Worm (Caenorhabditis elegans): ENCODE measurements around the gene irg-4.

irg-4 gene

DNA sequence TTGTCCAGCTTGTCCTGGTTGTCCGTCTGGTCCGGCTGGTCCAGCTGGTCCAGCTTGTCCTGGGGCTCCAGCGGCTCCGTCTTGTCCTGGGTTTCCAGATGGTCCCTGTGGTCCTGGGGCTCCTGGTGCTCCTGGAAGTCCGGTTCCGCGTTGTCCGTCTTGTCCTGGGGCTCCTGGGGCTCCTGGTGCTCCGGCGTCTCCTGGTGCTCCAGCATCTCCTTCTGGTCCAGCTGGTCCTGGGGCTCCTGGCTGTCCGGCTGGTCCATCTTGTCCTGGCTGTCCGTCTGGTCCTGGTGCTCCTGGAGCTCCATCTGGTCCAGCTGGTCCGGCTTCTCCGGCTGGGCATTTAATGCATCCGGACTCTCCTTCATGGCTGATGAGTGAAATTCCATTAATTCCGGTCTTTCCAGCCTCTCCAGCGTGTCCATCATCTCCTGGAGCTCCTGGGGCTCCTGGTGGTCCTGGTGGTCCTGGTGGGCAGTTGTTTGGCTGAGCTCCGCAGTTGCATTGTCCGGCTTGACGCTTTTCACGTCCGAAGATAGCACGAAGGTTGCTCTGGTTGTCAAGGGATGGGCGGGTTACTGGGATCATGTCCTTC lies 7.8 kb upstream of the irg-4 start:
- TF ChIP-seq ceh-8 (GFP tag; optimal IDR thresholded peaks at IDR 0.05) (peak; percentile 48), elt-3 (tag; optimal IDR thresholded peaks at IDR 0.05) (no peak)

DNA sequence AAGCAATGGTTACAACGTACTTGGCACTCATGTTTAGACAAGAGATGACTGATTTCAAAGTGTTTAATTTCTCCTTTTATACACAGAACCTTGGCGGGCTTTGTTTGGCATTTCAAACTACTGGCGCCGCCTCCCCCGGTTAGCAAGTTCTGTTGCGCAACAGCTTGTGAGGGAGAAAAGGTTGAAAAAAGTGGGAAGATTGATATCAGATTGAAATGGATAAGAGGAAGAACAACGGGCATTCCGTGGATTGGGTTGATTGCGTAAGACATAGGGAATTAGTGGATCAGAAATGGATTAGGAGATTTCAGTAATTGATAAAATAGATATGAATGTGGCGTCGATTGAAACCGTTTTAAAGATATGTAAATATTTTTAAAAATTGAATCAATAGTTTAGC lies 7.2 kb upstream of the irg-4 start, which contains the start of gene col-130:
TSS of gene col-130 (minus strand) at position 50 of the 400 bp plus-strand sequence.
- TF ChIP-seq snpc-4 (tag; optimal IDR thresholded peaks at IDR 0.05) (no peak), vab-15 (tag; optimal IDR thresholded peaks at IDR 0.05) (no peak), rnt-1 (tag; optimal IDR thresholded peaks at IDR 0.05) (no peak), swsn-7 (tag; optimal IDR thresholded peaks at IDR 0.05) (no peak), efl-1 (optimal IDR thresholded peaks at IDR 0.05) (no peak), efl-1 (GFP tag; optimal IDR thresholded peaks at IDR 0.05 in 1 of 2) (no peak), isw-1 (GFP tag; IDR thresholded peaks at IDR 0.05) (no peak)

DNA sequence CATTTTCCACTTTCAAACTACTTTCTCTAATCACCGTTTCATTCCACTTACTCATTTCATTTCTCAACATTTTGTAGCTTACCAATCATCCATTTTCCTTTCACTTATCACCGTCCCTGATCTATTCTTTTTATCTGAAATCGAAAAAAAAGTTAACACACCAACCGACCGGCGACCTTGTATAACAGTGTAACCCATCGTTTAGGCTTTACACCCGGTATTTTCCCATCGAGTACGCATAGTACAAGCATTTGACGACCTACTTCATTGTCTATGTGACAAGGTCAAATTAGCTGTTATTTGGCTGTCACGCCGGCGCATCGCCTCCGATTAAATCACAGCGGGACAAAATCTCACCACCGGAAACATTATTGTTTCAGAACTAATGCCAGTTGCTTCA lies 6.1 kb upstream of the irg-4 start:
- TF ChIP-seq blmp-1 (tag; optimal IDR thresholded peaks at IDR 0.05): peak; percentile 13
- no peak for TF ChIP-seq tlp-1 (tag; optimal IDR thresholded peaks at IDR 0.05)

DNA sequence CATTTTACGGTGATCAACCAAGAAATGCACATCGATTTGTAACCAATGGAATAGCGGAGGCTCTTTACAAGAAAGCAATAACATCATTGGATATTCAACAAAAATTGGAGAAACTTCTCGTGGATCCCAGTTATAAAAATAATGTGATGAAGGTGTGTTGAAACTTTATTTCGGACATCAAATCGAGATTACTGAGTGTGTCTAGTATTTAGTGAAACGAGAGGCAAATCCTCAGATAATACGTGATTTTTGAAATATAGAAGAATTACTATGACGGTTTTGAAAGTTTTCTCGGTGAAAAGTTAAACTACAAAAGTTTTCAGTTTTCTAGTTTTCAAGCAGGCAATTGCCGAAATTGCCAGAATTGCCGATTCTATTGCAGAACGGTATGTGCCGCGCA lies 3.9 kb upstream of the irg-4 start:
- TF ChIP-seq efl-1 (optimal IDR thresholded peaks at IDR 0.05): no peak
- TF ChIP-seq efl-1 (GFP tag; optimal IDR thresholded peaks at IDR 0.05 in 1 of 2): peak in 1 of 2 experiments; percentile 3
- TF ChIP-seq nhr-77 (tag; optimal IDR thresholded peaks at IDR 0.05): no peak

DNA sequence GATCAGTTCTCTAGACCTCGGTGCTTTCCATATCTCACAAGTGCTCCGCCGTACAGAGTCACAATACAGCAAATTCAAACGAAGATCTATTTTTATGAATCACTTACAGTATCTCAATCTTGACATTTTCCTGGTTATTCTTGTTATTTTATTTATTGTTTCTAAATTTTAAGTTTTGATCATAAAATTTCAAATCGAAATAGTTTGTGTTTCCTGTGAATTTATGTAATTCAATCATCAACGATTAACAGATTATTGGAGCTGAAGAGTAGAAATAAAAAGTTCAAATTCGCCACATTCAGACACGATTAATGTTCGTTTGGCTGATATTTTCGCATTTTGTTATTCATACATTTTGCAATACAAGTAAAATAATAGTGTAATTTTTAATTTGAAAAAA lies 3.3 kb upstream of the irg-4 start, which contains the start of gene clec-184:
TSS of gene clec-184 (plus strand) at position 301 of the 400 bp plus-strand sequence.
- no peak for TF ChIP-seq C16A3.4 (tag; optimal IDR thresholded peaks at IDR 0.05)
- TF ChIP-seq lir-3 (tag; optimal IDR thresholded peaks at IDR 0.05; ENCODE audit: poor library complexity): no peak
- no peak for TF ChIP-seq pax-3 (tag; optimal IDR thresholded peaks at IDR 0.05)
- TF ChIP-seq ets-5 (GFP tag; IDR thresholded peaks at IDR 0.05): no peak
- no peak for TF ChIP-seq fos-1 (tag; optimal IDR thresholded peaks at IDR 0.05)
- TF ChIP-seq irx-1 (tag; optimal IDR thresholded peaks at IDR 0.05): no peak
- TF ChIP-seq blmp-1 (tag; optimal IDR thresholded peaks at IDR 0.05): no peak
- TF ChIP-seq sup-37 (GFP tag; optimal IDR thresholded peaks at IDR 0.05): no peak

DNA sequence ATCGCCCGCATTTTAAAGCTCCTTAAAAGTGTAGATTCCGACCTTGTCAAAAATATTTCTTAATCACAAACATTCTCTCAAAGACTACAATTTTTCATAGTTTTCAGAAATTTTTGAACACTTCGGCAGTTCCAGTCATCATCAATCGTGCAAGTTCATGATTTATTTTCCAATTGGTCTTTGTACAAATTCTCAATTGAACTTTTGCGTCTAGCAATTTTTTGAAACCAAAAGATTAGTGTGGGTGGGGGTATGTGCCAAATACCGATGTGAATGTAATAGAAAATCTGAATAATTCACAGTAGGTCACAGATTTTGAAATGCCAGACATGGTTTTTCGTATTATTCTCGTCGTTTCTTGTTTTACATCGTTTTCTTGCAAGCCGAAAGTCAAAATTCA lies 2.7 kb downstream of the irg-4 start, which contains the start of gene clec-185:
TSS of gene clec-185 (plus strand) at position 301 of the 400 bp plus-strand sequence.
- no peak for TF ChIP-seq skn-1 (tag; optimal IDR thresholded peaks at IDR 0.05)
- TF ChIP-seq efl-1 (optimal IDR thresholded peaks at IDR 0.05): no peak
- peak in 1 of 2 experiments; percentile 79 for TF ChIP-seq efl-1 (GFP tag; optimal IDR thresholded peaks at IDR 0.05 in 1 of 2)
- TF ChIP-seq hpl-2 (GFP tag; optimal IDR thresholded peaks at IDR 0.05): no peak

DNA sequence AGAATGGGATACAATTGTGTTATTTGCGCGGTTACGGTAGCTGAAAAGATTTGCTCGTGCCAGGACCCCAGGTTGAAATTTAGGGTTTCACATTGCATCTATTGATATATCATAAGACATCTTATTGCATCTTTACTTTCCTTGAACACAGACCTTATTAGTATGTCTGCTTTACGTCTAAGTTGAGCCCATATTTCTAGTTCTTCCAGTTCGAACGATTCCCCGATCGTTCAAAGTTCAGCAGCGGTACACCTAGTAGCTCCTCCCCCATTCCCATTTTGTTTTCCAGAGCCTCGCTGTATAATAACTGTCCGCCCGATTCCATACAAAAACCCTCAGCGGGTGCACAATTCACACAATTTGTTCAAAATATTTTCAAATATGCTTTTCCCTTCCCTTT lies 6.1 kb downstream of the irg-4 start, which contains the start of gene C25G4.17:
TSS of gene C25G4.17 (plus strand) at position 301 of the 400 bp plus-strand sequence.
- TF ChIP-seq nhr-85 (tag) (no peak), F16B12.6 (tag; optimal IDR thresholded peaks at IDR 0.05) (no peak), nhr-47 (tag; optimal IDR thresholded peaks at IDR 0.05) (no peak), C16A3.4 (tag; optimal IDR thresholded peaks at IDR 0.05) (no peak), sup-37 (GFP tag; optimal IDR thresholded peaks at IDR 0.05) (no peak), lir-3 (tag; optimal IDR thresholded peaks at IDR 0.05; ENCODE audit: poor library complexity) (no peak), isw-1 (GFP tag; IDR thresholded peaks at IDR 0.05) (no peak), tlp-1 (tag; optimal IDR thresholded peaks at IDR 0.05) (no peak), dsc-1 (tag; optimal IDR thresholded peaks at IDR 0.05) (no peak), unc-30 (tag; optimal IDR thresholded peaks at IDR 0.05) (no peak), ztf-4 (tag; optimal IDR thresholded peaks at IDR 0.05) (no peak), sox-4 (tag; optimal IDR thresholded peaks at IDR 0.05) (no peak), unc-98 (GFP tag; IDR thresholded peaks at IDR 0.05) (no peak)

Measured in whole organism, L1 larva.